Fruit fly (Drosophila melanogaster) whole organism, pupa: Measurements from ENCODE around the gene ebi.

Experiments used
- CG10348 ChIP-seq: fragments of 200-800 bp; sonication (Bioruptor generic); IDR thresholded peaks from 2 replicates; pipeline ENCODE4 v1.3.6; 2022; ENCODE audit warnings: missing biosample characterization, missing genetic modification characterization
- CG12605 ChIP-seq: fragments of 200-800 bp; sonication (Bioruptor generic); IDR thresholded peaks from 2 replicates; pipeline ENCODE4 v1.3.6; 2022; ENCODE audit warnings: missing biosample characterization, missing genetic modification characterization
- CG13204 ChIP-seq: fragments of 200-800 bp; sonication (Bioruptor generic); optimal IDR thresholded peaks from 2 replicates; lab custom pipeline; 2018; ENCODE audit warnings: missing biosample characterization, mild to moderate bottlenecking, missing genetic modification characterization, moderate library complexity
- CG14655 ChIP-seq: fragments of 200-800 bp; sonication (Bioruptor generic); optimal IDR thresholded peaks from 3 replicates; lab custom pipeline; 2017; ENCODE audit warnings: mild to moderate bottlenecking, missing biosample characterization, missing genetic modification reagents, missing genetic modification characterization
- CG15710 ChIP-seq: fragments of 200-800 bp; sonication (Bioruptor generic); optimal IDR thresholded peaks from 2 replicates; lab custom pipeline; 2018; ENCODE audit warnings: missing biosample characterization, mild to moderate bottlenecking, missing genetic modification characterization, moderate library complexity
- CG17806 ChIP-seq: fragments of 200-800 bp; sonication (Bioruptor generic); optimal IDR thresholded peaks from 2 replicates; lab custom pipeline; 2018; ENCODE audit warnings: missing biosample characterization, mild to moderate bottlenecking, missing genetic modification characterization, moderate library complexity
- CG32121 ChIP-seq: fragments of 200-800 bp; sonication (Bioruptor generic); IDR thresholded peaks from 2 replicates; pipeline ENCODE4 v1.3.6; 2022; ENCODE audit warnings: missing biosample characterization, missing genetic modification characterization
- CG34367 ChIP-seq: fragments of 200-800 bp; sonication (Bioruptor generic); optimal IDR thresholded peaks from 2 replicates; lab custom pipeline; 2018; ENCODE audit warnings: missing biosample characterization, mild to moderate bottlenecking, missing genetic modification characterization
- CG4496 ChIP-seq: fragments of 200-800 bp; sonication (Bioruptor generic); IDR thresholded peaks from 3 replicates; pipeline ENCODE4 v1.3.6; 2022; ENCODE audit warnings: missing biosample characterization, missing genetic modification characterization
- CG8159 ChIP-seq: fragments of 200-800 bp; sonication (Bioruptor generic); optimal IDR thresholded peaks from 3 replicates; lab custom pipeline; 2018; ENCODE audit warnings: missing biosample characterization, mild to moderate bottlenecking, missing genetic modification characterization, moderate library complexity
- CG8301 ChIP-seq: fragments of 200-800 bp; sonication (Bioruptor generic); optimal IDR thresholded peaks from 2 replicates; lab custom pipeline; 2018; ENCODE audit warnings: missing biosample characterization, mild to moderate bottlenecking, missing genetic modification characterization
- CG9948 ChIP-seq: fragments of 200-800 bp; sonication (Bioruptor generic); optimal IDR thresholded peaks from 2 replicates; lab custom pipeline; 2018; ENCODE audit warnings: missing biosample characterization, mild to moderate bottlenecking, missing genetic modification characterization, moderate library complexity
- D1 ChIP-seq: fragments of 200-800 bp; sonication (Bioruptor generic); optimal IDR thresholded peaks from 2 replicates; lab custom pipeline; 2018; ENCODE audit warnings: missing biosample characterization, mild to moderate bottlenecking, missing genetic modification characterization, moderate library complexity
- EcR ChIP-seq: fragments of 200-800 bp; sonication (Bioruptor generic); optimal IDR thresholded peaks from 3 replicates; lab custom pipeline; 2019; ENCODE audit warnings: missing biosample characterization, missing genetic modification characterization, mild to moderate bottlenecking, moderate library complexity, missing genetic modification reagents
- Ets98B ChIP-seq: fragments of 200-800 bp; sonication (Bioruptor generic); IDR thresholded peaks from 2 replicates; pipeline ENCODE4 v1.3.6; 2022; ENCODE audit warnings: missing biosample characterization, missing genetic modification characterization
- Pif1A ChIP-seq: fragments of 200-800 bp; sonication (Bioruptor generic); optimal IDR thresholded peaks from 3 replicates; lab custom pipeline; 2016; ENCODE audit warnings: missing biosample characterization, missing genetic modification characterization
- Pif1B ChIP-seq: fragments of 200-800 bp; sonication (Bioruptor generic); optimal IDR thresholded peaks from 3 replicates; lab custom pipeline; 2016; ENCODE audit warnings: missing biosample characterization, missing genetic modification characterization
- Snoo ChIP-seq: fragments of 200-800 bp; sonication (Bioruptor generic); optimal IDR thresholded peaks from 3 replicates; lab custom pipeline; 2017; ENCODE audit warnings: missing biosample characterization, mild to moderate bottlenecking, missing genetic modification characterization, inconsistent platforms
- fd96Ca ChIP-seq: fragments of 200-800 bp; sonication (Bioruptor generic); IDR thresholded peaks from 3 replicates; pipeline ENCODE4 v1.3.6; 2022; ENCODE audit warnings: missing biosample characterization, missing genetic modification characterization
- gl ChIP-seq: fragments of 200-800 bp; sonication (Bioruptor generic); optimal IDR thresholded peaks from 2 replicates; lab custom pipeline; 2018; ENCODE audit warnings: missing biosample characterization, mild to moderate bottlenecking, missing genetic modification characterization
- rn ChIP-seq: fragments of 200-800 bp; sonication (Bioruptor generic); IDR thresholded peaks from 2 replicates; pipeline ENCODE4 v1.3.6; 2022; ENCODE audit warnings: missing biosample characterization, missing genetic modification characterization

The ebi gene

DNA sequence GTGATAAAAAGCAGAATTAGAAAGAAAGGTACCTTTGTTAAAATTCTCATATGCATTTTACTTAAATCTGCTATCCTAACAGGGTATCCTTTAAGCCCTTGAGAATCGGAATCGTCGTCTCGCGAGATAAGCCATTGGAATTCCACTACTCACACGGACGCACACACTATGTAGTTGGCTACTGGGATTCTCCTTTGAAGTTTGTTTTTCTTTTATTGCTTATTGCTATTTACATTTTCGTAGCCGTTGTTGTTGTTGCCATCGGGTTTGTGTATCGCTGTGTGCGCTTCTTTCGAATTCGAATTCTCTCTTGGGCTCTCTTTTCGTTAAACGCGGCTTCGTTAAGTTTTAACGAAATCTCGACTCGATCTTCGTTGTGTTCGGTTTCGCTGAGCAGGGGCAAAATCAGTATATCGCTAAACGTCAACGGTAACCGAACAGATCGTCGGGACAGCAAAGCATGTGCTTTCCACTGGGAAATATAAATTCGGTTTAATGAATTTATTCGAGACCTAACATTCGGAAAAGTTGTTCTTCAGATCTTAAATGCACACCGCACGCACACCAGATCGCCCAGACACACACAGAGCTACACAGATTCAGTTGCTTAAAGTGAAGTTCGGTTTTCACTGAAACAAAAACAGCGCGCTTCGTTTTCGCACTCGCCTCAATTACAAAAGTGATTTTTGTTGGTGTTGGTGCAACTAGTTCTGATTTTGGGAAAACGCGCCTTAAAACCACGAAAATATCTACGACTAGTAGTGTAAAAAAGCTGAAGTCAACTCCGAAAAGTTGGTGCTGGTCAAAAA is 16.2 kb downstream of the ebi start, which contains the start of gene ex:
Gene ex, plus strand, starts transcription at position 408 of the 809 bp plus-strand sequence.
- TF ChIP-seq CG15710 (tag; lab: Kevin White, UChicago) (peak; percentile 46), CG12605 (peak; percentile 88), gl (tag; lab: Kevin White, UChicago) (peak; percentile 87), CG14655 (peak; percentile 23), CG34367 (tag; lab: Kevin White, UChicago) (peak; percentile 46), CG10348 (no peak), CG13204 (GFP tag; lab: Kevin White, UChicago) (peak; percentile 55), Snoo (tag; lab: Kevin White, UChicago) (peak; percentile 11), rn (GFP tag; lab: Robert Waterston, UW) (no peak), CG17806 (tag; lab: Kevin White, UChicago) (peak; percentile 37), CG9948 (tag; lab: Kevin White, UChicago) (peak; percentile 64), EcR (GFP tag; lab: Kevin White, UChicago) (peak; percentile 26), CG32121 (peak; percentile 41; the same call in 1 of the 2 replicates), D1 (tag; lab: Kevin White, UChicago) (no peak), Pif1B (GFP tag; lab: Kevin White, UChicago) (peak; percentile 70), CG8159 (peak; percentile 45), fd96Ca (GFP tag; lab: Robert Waterston, UW) (peak; percentile 69; the same call in 2 of the 3 replicates), Ets98B (peak; percentile 64; the same call in 1 of the 2 replicates), Pif1A (GFP tag; lab: Kevin White, UChicago) (peak; percentile 62), CG4496 (peak; percentile 88), CG8301 (tag; lab: Kevin White, UChicago) (peak; percentile 19)
- TF ChIP-seq, all 21 proteins: peak for 18

DNA sequence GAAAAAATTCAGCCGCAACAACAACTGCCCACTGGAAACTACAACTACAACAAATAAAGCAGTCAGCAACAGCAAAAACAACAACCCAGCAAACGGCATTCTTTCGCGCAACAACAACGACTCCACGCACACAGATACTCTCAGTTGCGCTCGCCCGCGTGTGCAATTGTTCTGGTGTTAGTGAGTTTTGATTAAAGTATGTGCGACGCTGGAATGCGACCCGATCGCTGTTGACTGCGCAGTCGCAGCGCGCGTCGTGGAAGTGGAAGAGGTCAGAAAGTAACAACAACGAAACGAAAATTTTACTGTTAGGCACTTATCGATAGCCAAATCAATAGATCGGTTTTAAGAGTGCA is 16.7 kb downstream of the ebi start:
- TF ChIP-seq CG34367 (tag; lab: Kevin White, UChicago) (no peak), CG17806 (tag; lab: Kevin White, UChicago) (no peak), D1 (tag; lab: Kevin White, UChicago) (no peak), CG10348 (no peak), EcR (GFP tag; lab: Kevin White, UChicago) (peak; percentile 26), CG32121 (no peak), CG13204 (GFP tag; lab: Kevin White, UChicago) (peak; percentile 58), fd96Ca (GFP tag; lab: Robert Waterston, UW) (no peak), rn (GFP tag; lab: Robert Waterston, UW) (no peak), CG4496 (peak; percentile 9; the same call in 1 of the 3 replicates), CG8301 (tag; lab: Kevin White, UChicago) (no peak)
- TF ChIP-seq, all 21 proteins: peak for 3

DNA sequence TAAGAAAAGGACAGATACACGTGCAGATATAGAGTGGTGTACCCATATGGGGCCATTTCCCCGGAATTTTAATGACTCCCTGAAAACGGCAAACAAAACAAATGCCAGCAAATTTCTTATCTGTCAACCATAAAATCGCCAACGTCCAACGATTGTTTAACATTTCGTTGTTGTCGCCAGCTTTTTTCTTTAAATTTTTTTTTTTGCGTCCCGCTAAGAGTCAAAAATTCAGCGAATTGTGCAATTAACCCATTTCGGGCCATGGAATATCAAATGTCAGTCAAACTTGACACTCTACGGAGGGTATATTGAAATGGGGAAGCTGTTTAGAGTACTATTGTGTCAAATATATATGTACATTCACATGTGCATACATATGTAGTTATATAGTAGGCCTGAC is 17.3 kb downstream of the ebi start:
- no peak for TF ChIP-seq Snoo (tag; lab: Kevin White, UChicago)
- no peak for TF ChIP-seq CG8301 (tag; lab: Kevin White, UChicago)
- TF ChIP-seq CG4496, result no peak
- no peak for TF ChIP-seq D1 (tag; lab: Kevin White, UChicago)
- TF ChIP-seq EcR (GFP tag; lab: Kevin White, UChicago), result no peak
- no peak for TF ChIP-seq fd96Ca (GFP tag; lab: Robert Waterston, UW)
- TF ChIP-seq CG14655, result no peak
- no peak for TF ChIP-seq CG32121
- no peak for TF ChIP-seq CG17806 (tag; lab: Kevin White, UChicago)
- no peak for TF ChIP-seq rn (GFP tag; lab: Robert Waterston, UW)
- TF ChIP-seq CG10348, result no peak
- no peak for TF ChIP-seq CG34367 (tag; lab: Kevin White, UChicago)
- no peak for TF ChIP-seq Pif1A (GFP tag; lab: Kevin White, UChicago)
- no peak for TF ChIP-seq CG15710 (tag; lab: Kevin White, UChicago)
- no peak for TF ChIP-seq CG8159
- TF ChIP-seq Ets98B, result no peak
- no peak for TF ChIP-seq CG13204 (GFP tag; lab: Kevin White, UChicago)
- TF ChIP-seq CG12605, result no peak

DNA sequence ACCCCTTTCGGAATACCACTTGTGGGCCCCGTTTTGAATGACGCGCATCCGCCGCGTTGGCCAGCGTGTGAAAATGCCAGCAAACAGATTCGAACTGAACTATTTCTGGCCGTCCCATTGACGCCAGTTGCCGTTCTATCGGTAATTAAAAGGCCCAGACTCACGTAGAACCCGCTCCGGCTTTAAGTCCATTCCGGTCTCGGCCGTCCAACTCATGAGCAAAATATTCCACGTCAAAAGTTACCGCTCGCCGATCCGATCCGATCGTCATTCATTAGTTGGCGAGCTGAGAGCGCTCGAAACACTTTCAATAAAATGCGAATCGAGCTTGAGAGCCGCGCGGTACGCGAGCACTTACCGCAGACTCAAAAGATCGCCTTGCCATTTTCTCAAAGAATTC is 19.6 kb downstream of the ebi start:
- TF ChIP-seq CG32121 (no peak), CG13204 (GFP tag; lab: Kevin White, UChicago) (no peak), fd96Ca (GFP tag; lab: Robert Waterston, UW) (no peak), Ets98B (no peak)

DNA sequence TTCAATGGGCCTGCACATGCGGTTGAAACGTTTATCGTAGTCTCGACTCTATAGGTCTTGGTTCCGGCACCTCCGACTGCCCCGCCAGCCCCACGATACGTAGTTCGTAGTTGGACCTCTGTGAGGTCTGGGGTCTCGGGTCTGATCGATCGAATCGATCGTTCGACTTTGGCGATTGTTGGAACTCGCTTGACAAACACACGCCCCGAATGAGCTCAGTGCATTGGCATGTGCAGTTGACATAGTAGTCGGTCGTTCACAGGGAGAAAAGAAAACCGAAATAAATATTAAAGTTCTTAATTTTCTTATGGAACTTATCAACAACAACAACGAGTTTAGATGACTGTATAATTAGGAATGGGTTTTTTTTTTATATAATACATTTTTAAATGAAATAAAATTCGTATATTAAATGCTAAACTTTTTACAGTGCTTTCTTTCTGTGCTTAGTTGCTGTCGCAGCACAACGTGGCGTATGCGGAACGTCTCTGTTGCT is 20.5 kb downstream of the ebi start:
- TF ChIP-seq CG13204 (GFP tag; lab: Kevin White, UChicago) (no peak), CG15710 (tag; lab: Kevin White, UChicago) (peak; percentile 49), CG14655 (peak; percentile 66), CG10348 (0 out of 2 replicates have a peak, but pooled peaks have one; percentile 23), CG17806 (tag; lab: Kevin White, UChicago) (peak; percentile 60), CG8159 (peak; percentile 61), CG9948 (tag; lab: Kevin White, UChicago) (peak; percentile 52), rn (GFP tag; lab: Robert Waterston, UW) (peak; percentile 54; the same call in 1 of the 2 replicates), CG34367 (tag; lab: Kevin White, UChicago) (peak; percentile 19), CG4496 (peak; percentile 54; the same call in 1 of the 3 replicates), CG32121 (peak; percentile 83), CG8301 (tag; lab: Kevin White, UChicago) (peak; percentile 61), D1 (tag; lab: Kevin White, UChicago) (no peak), CG12605 (peak; percentile 64), Pif1B (GFP tag; lab: Kevin White, UChicago) (peak; percentile 51), Ets98B (peak; percentile 83), Snoo (tag; lab: Kevin White, UChicago) (no peak), gl (tag; lab: Kevin White, UChicago) (peak; percentile 5), Pif1A (GFP tag; lab: Kevin White, UChicago) (peak; percentile 53), EcR (GFP tag; lab: Kevin White, UChicago) (peak; percentile 2), fd96Ca (GFP tag; lab: Robert Waterston, UW) (peak; percentile 54; the same call in 1 of the 3 replicates)
